Fruit fly (Drosophila melanogaster) whole organism, embryonic: Measurements from ENCODE around the gene gNacalpha.
A peak's percentile ranks its signal among the peaks of the same experiment; 100 is the strongest.

ENCODE experiments used
- Antp ChIP-seq: fragments of 200-800 bp; sonication (Bioruptor generic); optimal IDR thresholded peaks from 3 replicates; lab custom pipeline; 2016; ENCODE audit warnings: missing biosample characterization, missing genetic modification characterization
- Atf-2 ChIP-seq: fragments of 200-800 bp; sonication (Bioruptor generic); optimal IDR thresholded peaks from 2 replicates; lab custom pipeline; 2016; ENCODE audit warnings: missing biosample characterization, missing genetic modification characterization
- BEAF-32 ChIP-seq: fragments of 200-800 bp; sonication (Bioruptor generic); optimal IDR thresholded peaks from 3 replicates; lab custom pipeline; 2017; ENCODE audit warnings: missing biosample characterization, missing genetic modification characterization, mild to moderate bottlenecking, moderate library complexity, missing genetic modification reagents
- BtbVII ChIP-seq: fragments of 200-800 bp; sonication (Bioruptor generic); optimal IDR thresholded peaks from 3 replicates; lab custom pipeline; 2017; ENCODE audit warnings: missing biosample characterization, mild to moderate bottlenecking, missing genetic modification characterization
- CG10267 ChIP-seq: fragments of 200-800 bp; sonication (Bioruptor generic); optimal IDR thresholded peaks from 2 replicates; lab custom pipeline; 2018; ENCODE audit warnings: missing biosample characterization, mild to moderate bottlenecking, missing genetic modification characterization, moderate library complexity
- CG10565 ChIP-seq: fragments of 200-800 bp; sonication (Bioruptor generic); optimal IDR thresholded peaks from 3 replicates; lab custom pipeline; 2016; ENCODE audit warnings: missing biosample characterization, mild to moderate bottlenecking, missing genetic modification characterization
- CG11398 ChIP-seq: fragments of 200-800 bp; sonication (Bioruptor generic); optimal IDR thresholded peaks from 2 replicates; lab custom pipeline; 2016; ENCODE audit warnings: missing biosample characterization, missing genetic modification characterization
- CG11560 ChIP-seq: fragments of 200-800 bp; sonication (Bioruptor generic); IDR thresholded peaks from 3 replicates; pipeline ENCODE4 v1.3.6; 2022; ENCODE audit warnings: missing biosample characterization, missing genetic modification characterization
- CG12071 ChIP-seq: fragments of 200-800 bp; sonication (Bioruptor generic); optimal IDR thresholded peaks from 3 replicates; lab custom pipeline; 2018; ENCODE audit warnings: missing biosample characterization, mild to moderate bottlenecking, missing genetic modification characterization
- CG14860 ChIP-seq: fragments of 200-800 bp; sonication (Bioruptor generic); IDR thresholded peaks from 3 replicates; pipeline ENCODE4 v1.3.6; 2022; ENCODE audit warnings: missing biosample characterization, missing genetic modification characterization; ENCODE audit not compliant: partially characterized antibody
- CG2129 ChIP-seq: fragments of 200-800 bp; sonication (Bioruptor generic); IDR thresholded peaks from 2 replicates; pipeline ENCODE4 v1.3.6; 2022; ENCODE audit warnings: missing biosample characterization, missing genetic modification characterization; ENCODE audit not compliant: partially characterized antibody
- CG3065 ChIP-seq: fragments of 200-800 bp; sonication (Bioruptor generic); optimal IDR thresholded peaks from 2 replicates; lab custom pipeline; 2016; ENCODE audit warnings: missing biosample characterization, missing genetic modification characterization
- CG31224 ChIP-seq: fragments of 200-800 bp; sonication (Bioruptor generic); IDR thresholded peaks from 2 replicates; pipeline ENCODE4 v1.3.6; 2022; ENCODE audit warnings: missing biosample characterization, missing genetic modification characterization
- CG3281 ChIP-seq: fragments of 200-800 bp; sonication (Bioruptor generic); optimal IDR thresholded peaks from 3 replicates; lab custom pipeline; 2017; ENCODE audit warnings: missing biosample characterization, mild to moderate bottlenecking, missing genetic modification characterization
- CG33557 ChIP-seq: fragments of 200-800 bp; sonication (Bioruptor generic); optimal IDR thresholded peaks from 2 replicates; lab custom pipeline; 2019; ENCODE audit warnings: missing biosample characterization, mild to moderate bottlenecking, missing genetic modification characterization, moderate library complexity
- CG4424 ChIP-seq: fragments of 200-800 bp; sonication (Bioruptor generic); optimal IDR thresholded peaks from 3 replicates; lab custom pipeline; 2016; ENCODE audit warnings: missing biosample characterization, missing genetic modification characterization
- CG7556 ChIP-seq: fragments of 200-800 bp; sonication (Bioruptor generic); optimal IDR thresholded peaks from 2 replicates; lab custom pipeline; 2017; ENCODE audit warnings: missing biosample characterization, mild to moderate bottlenecking, missing genetic modification characterization
- CG7928 ChIP-seq: fragments of 200-800 bp; sonication (Bioruptor generic); optimal IDR thresholded peaks from 2 replicates; lab custom pipeline; 2017; ENCODE audit warnings: missing biosample characterization, mild to moderate bottlenecking, missing genetic modification characterization
- CG8281 ChIP-seq: fragments of 200-800 bp; sonication (Bioruptor generic); optimal IDR thresholded peaks from 2 replicates; lab custom pipeline; 2018; ENCODE audit warnings: missing biosample characterization, mild to moderate bottlenecking, missing genetic modification characterization, moderate library complexity
- CG8290 ChIP-seq, 3 experiments: fragments of 200-800 bp; sonication (Bioruptor generic); optimal IDR thresholded peaks; 2 replicates each; lab custom pipeline; 2016 to 2019; ENCODE audit warnings: missing biosample characterization in 3 of 3, missing genetic modification characterization in 3 of 3, mild to moderate bottlenecking in 2 of 3, moderate library complexity in 1 of 3
- CG9817 ChIP-seq: fragments of 200-800 bp; sonication (Bioruptor generic); optimal IDR thresholded peaks from 2 replicates; lab custom pipeline; 2018; ENCODE audit warnings: missing biosample characterization, mild to moderate bottlenecking, missing genetic modification characterization, moderate library complexity
- CoRest ChIP-seq: fragments of 200-800 bp; sonication (Bioruptor generic); optimal IDR thresholded peaks from 3 replicates; lab custom pipeline; 2018; ENCODE audit warnings: missing biosample characterization, mild to moderate bottlenecking, missing genetic modification characterization, moderate library complexity
- Ets65A ChIP-seq: fragments of 200-800 bp; sonication (Bioruptor generic); peaks from one replicate; lab custom pipeline; 2016; ENCODE audit warnings: missing biosample characterization, missing genetic modification characterization
- Hr39 ChIP-seq: fragments of >200 bp; optimal IDR thresholded peaks from 2 replicates; lab custom pipeline; 2017
- Med ChIP-seq: fragments of 200-800 bp; sonication (Bioruptor generic); peaks from one replicate; lab custom pipeline; 2016; ENCODE audit warnings: missing biosample characterization, missing genetic modification characterization, mild to moderate bottlenecking, inconsistent platforms, moderate library complexity
- NFAT ChIP-seq: fragments of 200-800 bp; sonication (Bioruptor generic); IDR thresholded peaks from 2 replicates; pipeline ENCODE4 v1.3.6; 2022; ENCODE audit warnings: missing biosample characterization, missing genetic modification characterization
- NK7.1 ChIP-seq: fragments of 200-800 bp; sonication (Bioruptor generic); optimal IDR thresholded peaks from 3 replicates; lab custom pipeline; 2016; ENCODE audit warnings: missing biosample characterization, missing genetic modification characterization
- Oaz ChIP-seq: fragments of 200-800 bp; sonication (Bioruptor generic); IDR thresholded peaks from 2 replicates; pipeline ENCODE4 v1.3.6; 2022; ENCODE audit warnings: missing biosample characterization, missing genetic modification characterization
- Pdp1 ChIP-seq, 2 experiments: fragments of 200-800 bp; sonication (Bioruptor generic); optimal IDR thresholded peaks; 3 replicates each; lab custom pipeline; 2016; ENCODE audit warnings: missing biosample characterization in 2 of 2, missing genetic modification characterization in 2 of 2, mild to moderate bottlenecking in 1 of 2, moderate library complexity in 1 of 2
- Poxn ChIP-seq: fragments of 200-800 bp; sonication (Bioruptor generic); IDR thresholded peaks from 2 replicates; pipeline ENCODE4 v1.3.6; 2022; ENCODE audit warnings: missing biosample characterization, missing genetic modification characterization
- Ptx1 ChIP-seq: fragments of 200-800 bp; sonication (Bioruptor generic); IDR thresholded peaks from 2 replicates; pipeline ENCODE4 v1.3.6; 2022; ENCODE audit warnings: missing biosample characterization, missing genetic modification characterization
- Sin3A ChIP-seq: fragments of >200 bp; optimal IDR thresholded peaks from 2 replicates; lab custom pipeline; 2018
- bsh ChIP-seq, 2 experiments: fragments of 200-800 bp; sonication (Bioruptor generic); optimal IDR thresholded peaks; 2 replicates each; lab custom pipeline; 2017 to 2018; ENCODE audit warnings: mild to moderate bottlenecking in 2 of 2, missing biosample characterization in 2 of 2, missing genetic modification characterization in 2 of 2, moderate library complexity in 1 of 2
- cg ChIP-seq: fragments of 200-800 bp; sonication (Bioruptor generic); optimal IDR thresholded peaks from 3 replicates; lab custom pipeline; 2019; ENCODE audit warnings: missing biosample characterization, mild to moderate bottlenecking, missing genetic modification characterization, moderate library complexity
- chm ChIP-seq: fragments of 200-800 bp; sonication (Bioruptor generic); IDR thresholded peaks from 2 replicates; pipeline ENCODE4 v1.3.6; 2022; ENCODE audit warnings: missing biosample characterization, missing genetic modification characterization
- da ChIP-seq: fragments of 200-800 bp; sonication (Bioruptor generic); optimal IDR thresholded peaks from 2 replicates; lab custom pipeline; 2016; ENCODE audit warnings: missing biosample characterization, missing genetic modification characterization
- en ChIP-seq: fragments of 200-800 bp; sonication (Bioruptor generic); optimal IDR thresholded peaks from 2 replicates; lab custom pipeline; 2016; ENCODE audit warnings: missing biosample characterization, missing genetic modification characterization
- fd96Cb ChIP-seq: fragments of 200-800 bp; sonication (Bioruptor generic); optimal IDR thresholded peaks from 2 replicates; lab custom pipeline; 2018; ENCODE audit warnings: missing biosample characterization, mild to moderate bottlenecking, missing genetic modification characterization, moderate library complexity
- gce ChIP-seq: fragments of 200-800 bp; sonication (Bioruptor generic); IDR thresholded peaks from 3 replicates; pipeline ENCODE4 v1.3.6; 2022; ENCODE audit warnings: missing biosample characterization, missing genetic modification characterization
- gfzf ChIP-seq: fragments of 200-800 bp; sonication (Bioruptor generic); optimal IDR thresholded peaks from 2 replicates; lab custom pipeline; 2016; ENCODE audit warnings: missing biosample characterization, mild to moderate bottlenecking, missing genetic modification characterization, moderate library complexity
- gsb ChIP-seq: fragments of 200-800 bp; sonication (Bioruptor generic); IDR thresholded peaks from 2 replicates; pipeline ENCODE4 v1.3.6; 2022; ENCODE audit warnings: missing biosample characterization, missing genetic modification characterization
- gt ChIP-seq: fragments of 200-800 bp; sonication (Bioruptor generic); IDR thresholded peaks from 2 replicates; pipeline ENCODE4 v1.3.6; 2022; ENCODE audit warnings: missing biosample characterization, missing genetic modification characterization
- her ChIP-seq: fragments of 200-800 bp; sonication (Bioruptor generic); optimal IDR thresholded peaks from 2 replicates; lab custom pipeline; 2016; ENCODE audit warnings: missing biosample characterization, missing genetic modification characterization
- lab ChIP-seq: fragments of 200-800 bp; sonication (Bioruptor generic); optimal IDR thresholded peaks from 3 replicates; lab custom pipeline; 2017; ENCODE audit warnings: missing biosample characterization, missing genetic modification characterization, mild to moderate bottlenecking, moderate library complexity, missing genetic modification reagents
- pfk ChIP-seq: fragments of 200-800 bp; sonication (Bioruptor generic); optimal IDR thresholded peaks from 2 replicates; lab custom pipeline; 2018; ENCODE audit warnings: missing biosample characterization, mild to moderate bottlenecking, missing genetic modification characterization, moderate library complexity
- pho ChIP-seq: fragments of 200-800 bp; sonication (Bioruptor generic); optimal IDR thresholded peaks from 2 replicates; lab custom pipeline; 2016; ENCODE audit warnings: missing biosample characterization, missing genetic modification characterization
- repo ChIP-seq: fragments of 200-800 bp; sonication (Bioruptor generic); optimal IDR thresholded peaks from 2 replicates; lab custom pipeline; 2016; ENCODE audit warnings: missing biosample characterization, missing genetic modification characterization
- stc ChIP-seq: fragments of 200-800 bp; sonication (Bioruptor generic); IDR thresholded peaks from 2 replicates; pipeline ENCODE4 v1.3.6; 2022; ENCODE audit warnings: missing biosample characterization, missing genetic modification characterization
- unc-4 ChIP-seq: fragments of 200-800 bp; sonication (Bioruptor generic); IDR thresholded peaks from 2 replicates; pipeline ENCODE4 v1.3.6; 2022; ENCODE audit warnings: missing biosample characterization, missing genetic modification characterization; ENCODE audit not compliant: partially characterized antibody
- zen ChIP-seq: fragments of 200-800 bp; sonication (Bioruptor generic); optimal IDR thresholded peaks from 3 replicates; lab custom pipeline; 2018; ENCODE audit warnings: missing biosample characterization, mild to moderate bottlenecking, missing genetic modification characterization, moderate library complexity

The gNacalpha gene

dm6 chr2L:1043195-1043990, 6.3 kb downstream of the gNacalpha start:
- no peak for TF ChIP-seq cg (GFP tag; lab: Kevin White, UChicago)
- TF ChIP-seq Sin3A (lab: Kevin White, UChicago) = no peak
- TF ChIP-seq gt = no peak
- 0 out of 2 replicates have a peak, but pooled peaks have one; percentile 4 for TF ChIP-seq Poxn (GFP tag; lab: Robert Waterston, UW)
- TF ChIP-seq CoRest (tag; lab: Kevin White, UChicago) = no peak
- TF ChIP-seq chm (GFP tag; lab: Robert Waterston, UW) = no peak
- no peak for TF ChIP-seq NK7.1 (GFP tag; lab: Kevin White, UChicago)
- no peak for TF ChIP-seq CG33557 (GFP tag; lab: Kevin White, UChicago)
- TF ChIP-seq repo = no peak
- TF ChIP-seq lab (GFP tag; lab: Kevin White, UChicago) = peak; percentile 71
- peak; percentile 18 for TF ChIP-seq CG3281 (GFP tag; lab: Kevin White, UChicago)
- peak; percentile 62 for TF ChIP-seq CG7556 (GFP tag; lab: Kevin White, UChicago)
- peak in 1 of 2 experiments; percentile 4 for TF ChIP-seq Pdp1 (GFP tag; optimal IDR thresholded peaks at IDR 0.05; lab: Kevin White, UChicago)
- TF ChIP-seq Antp (GFP tag; lab: Kevin White, UChicago) = no peak
- no peak for TF ChIP-seq CG10565
- no peak for TF ChIP-seq BtbVII (GFP tag; lab: Kevin White, UChicago)
- no peak for TF ChIP-seq gfzf (GFP tag; lab: Kevin White, UChicago)
- peak; percentile 52; the same call in 1 of the 2 replicates for TF ChIP-seq NFAT (GFP tag; lab: Robert Waterston, UW)
- no peak for TF ChIP-seq CG11560 (tag; lab: Robert Waterston, UW)
- no peak for TF ChIP-seq CG8281 (tag; lab: Kevin White, UChicago)
- TF ChIP-seq unc-4 (GFP tag; lab: Robert Waterston, UW) = no peak
- peak; percentile 39 for TF ChIP-seq CG9817 (tag; lab: Kevin White, UChicago)
- no peak for TF ChIP-seq pfk (GFP tag; lab: Kevin White, UChicago)
- no peak for TF ChIP-seq da
- TF ChIP-seq Atf-2 (GFP tag; lab: Kevin White, UChicago) = no peak
- TF ChIP-seq Ptx1 (GFP tag; lab: Robert Waterston, UW) = peak; percentile 25; the same call in 1 of the 2 replicates
- no peak for TF ChIP-seq fd96Cb
- peak; percentile 17 for TF ChIP-seq pho (GFP tag; lab: Kevin White, UChicago)
- TF ChIP-seq Oaz (GFP tag; lab: Robert Waterston, UW) = no peak
- TF ChIP-seq CG10267 = no peak
- TF ChIP-seq Hr39 = no peak
- no peak for TF ChIP-seq en (GFP tag; lab: Kevin White, UChicago)
- TF ChIP-seq her (GFP tag; lab: Kevin White, UChicago) = no peak
- no peak for TF ChIP-seq CG3065 (GFP tag; lab: Kevin White, UChicago)
- TF ChIP-seq gce (GFP tag; lab: Robert Waterston, UW) = no peak
- TF ChIP-seq Med (GFP tag; lab: Kevin White, UChicago) = peak; percentile 87
- no peak for TF ChIP-seq CG14860 (GFP tag; lab: Robert Waterston, UW)
- TF ChIP-seq BEAF-32 (GFP tag; lab: Kevin White, UChicago) = no peak
- TF ChIP-seq bsh (GFP tag; optimal IDR thresholded peaks at IDR 0.05; lab: Kevin White, UChicago) = no peak
- TF ChIP-seq CG8290 (GFP tag; optimal IDR thresholded peaks at IDR 0.05; lab: Kevin White, UChicago) = no peak
- TF ChIP-seq CG8290 (tag; optimal IDR thresholded peaks at IDR 0.05; lab: Kevin White, UChicago) = no peak
- TF ChIP-seq stc (GFP tag; lab: Robert Waterston, UW) = no peak
- TF ChIP-seq Ets65A = peak; percentile 67
- no peak for TF ChIP-seq zen (tag; lab: Kevin White, UChicago)
- no peak for TF ChIP-seq CG12071 (GFP tag; lab: Kevin White, UChicago)
- no peak for TF ChIP-seq CG2129
- TF ChIP-seq CG4424 (GFP tag; lab: Kevin White, UChicago) = no peak
- TF ChIP-seq gsb (GFP tag; lab: Robert Waterston, UW) = no peak
- TF ChIP-seq CG31224 = no peak
- no peak for TF ChIP-seq CG11398
- no peak for TF ChIP-seq CG7928 (GFP tag; lab: Kevin White, UChicago)
